Worm (Caenorhabditis elegans): ENCODE results near the gene C07B5.3.

Gene C07B5.3

DNA sequence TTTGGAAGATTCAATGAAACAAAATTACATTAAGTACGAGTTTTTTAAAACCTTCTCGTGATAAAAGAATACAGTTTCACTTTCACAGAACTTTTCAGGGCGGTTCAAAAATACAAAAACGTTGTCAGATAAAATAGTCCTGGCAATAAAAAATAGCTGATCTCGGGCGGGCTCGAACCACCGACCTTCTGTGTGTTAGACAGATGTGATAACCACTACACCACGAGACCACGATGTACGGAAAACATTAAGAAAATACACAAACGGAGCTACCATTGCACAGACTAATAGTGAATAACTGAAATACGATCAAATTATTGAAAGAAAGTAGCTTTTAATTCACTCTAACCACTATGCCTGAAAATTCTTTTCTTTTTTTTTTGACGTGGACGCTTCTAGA is 37.9 kb upstream of the C07B5.3 start:
- TF ChIP-seq aly-2 (tag; optimal IDR thresholded peaks at IDR 0.05) (no peak), dmd-9 (GFP tag; IDR thresholded peaks at IDR 0.05) (0 out of 2 replicates have a peak, but pooled peaks have one; percentile 49), F26F4.8 (GFP tag; conservative IDR thresholded peaks at IDR 0.05) (0 out of 2 replicates have a peak, but pooled peaks have one; percentile 31), nhr-237 (tag; optimal IDR thresholded peaks at IDR 0.05) (no peak), ama-1 (optimal IDR thresholded peaks at IDR 0.05) (peak; percentile 52), vab-7 (GFP tag; IDR thresholded peaks at IDR 0.05) (peak; percentile 80), T20F7.1 (GFP tag; optimal IDR thresholded peaks at IDR 0.05) (no peak), hif-1 (tag; optimal IDR thresholded peaks at IDR 0.05) (peak in 1 of 2 experiments; percentile 38), zfp-2 (tag; optimal IDR thresholded peaks at IDR 0.05) (no peak), mes-2 (tag; optimal IDR thresholded peaks at IDR 0.05; ENCODE audit: poor library complexity, severe bottlenecking) (peak; percentile 78), ZK546.5 (tag; optimal IDR thresholded peaks at IDR 0.05) (no peak), nhr-102 (tag; optimal IDR thresholded peaks at IDR 0.05) (peak; percentile 11), ctbp-1 (GFP tag; IDR thresholded peaks at IDR 0.05) (peak; percentile 38; the same call in 1 of the 2 replicates), hlh-11 (tag; optimal IDR thresholded peaks at IDR 0.05) (peak; percentile 39), lin-13 (GFP tag; optimal IDR thresholded peaks at IDR 0.05) (no peak), attf-4 (tag; optimal IDR thresholded peaks at IDR 0.05) (no peak), lsy-2 (tag; optimal IDR thresholded peaks at IDR 0.05) (peak in 1 of 2 experiments; percentile 34), zip-11 (GFP tag; IDR thresholded peaks at IDR 0.05) (no peak), php-3 (GFP tag; IDR thresholded peaks at IDR 0.05) (0 out of 2 replicates have a peak, but pooled peaks have one; percentile 27), egl-27 (tag; optimal IDR thresholded peaks at IDR 0.05) (no peak), nhr-42 (GFP tag; IDR thresholded peaks at IDR 0.05) (peak; percentile 63; the same call in 1 of the 2 replicates), lin-15B (tag; optimal IDR thresholded peaks at IDR 0.05) (no peak), D1046.2 (GFP tag; IDR thresholded peaks at IDR 0.05) (0 out of 2 replicates have a peak, but pooled peaks have one; percentile 53), ZK337.2 (GFP tag; IDR thresholded peaks at IDR 0.05) (no peak), jun-1 (tag; optimal IDR thresholded peaks at IDR 0.05) (no peak), mdl-1 (tag; optimal IDR thresholded peaks at IDR 0.05) (no peak), lin-38 (GFP tag; IDR thresholded peaks at IDR 0.05) (peak; percentile 64), unc-130 (GFP tag; optimal IDR thresholded peaks at IDR 0.05) (no peak), snpc-4 (tag; optimal IDR thresholded peaks at IDR 0.05) (no peak), Y75B8A.6 (GFP tag; IDR thresholded peaks at IDR 0.05) (0 out of 2 replicates have a peak, but pooled peaks have one; percentile 13), nhr-10 (tag; optimal IDR thresholded peaks at IDR 0.05) (no peak), unc-39 (tag; optimal IDR thresholded peaks at IDR 0.05) (no peak), pha-4 (GFP tag; IDR thresholded peaks at IDR 0.05) (peak; percentile 68; the same call in 1 of the 2 replicates), pha-4 (tag; optimal IDR thresholded peaks at IDR 0.05) (no peak), fos-1 (tag; optimal IDR thresholded peaks at IDR 0.05) (no peak), set-16 (GFP tag; IDR thresholded peaks at IDR 0.05) (no peak), ztf-11 (tag; optimal IDR thresholded peaks at IDR 0.05) (no peak), F10B5.3 (tag; optimal IDR thresholded peaks at IDR 0.05) (no peak), nhr-111 (GFP tag; optimal IDR thresholded peaks at IDR 0.05) (no peak), sdz-12 (GFP tag; optimal IDR thresholded peaks at IDR 0.05) (no peak), spr-3 (GFP tag; optimal IDR thresholded peaks at IDR 0.05) (no peak), rbr-2 (tag; optimal IDR thresholded peaks at IDR 0.05) (peak; percentile 37), mdt-29 (GFP tag; IDR thresholded peaks at IDR 0.05) (peak; percentile 78; the same call in 1 of the 2 replicates), ztf-7 (tag; optimal IDR thresholded peaks at IDR 0.05) (no peak), Y105C5A.15 (GFP tag; IDR thresholded peaks at IDR 0.05) (0 out of 2 replicates have a peak, but pooled peaks have one; percentile 72), zfp-3 (GFP tag; conservative IDR thresholded peaks at IDR 0.05) (peak; percentile 71), spr-1 (tag; optimal IDR thresholded peaks at IDR 0.05) (no peak), nhr-28 (tag; optimal IDR thresholded peaks at IDR 0.05) (no peak), dve-1 (tag; optimal IDR thresholded peaks at IDR 0.05; ENCODE audit: insufficient read depth) (peak; percentile 69), lim-7 (GFP tag; IDR thresholded peaks at IDR 0.05) (peak; percentile 88), nhr-77 (tag; optimal IDR thresholded peaks at IDR 0.05) (no peak), mep-1 (tag; optimal IDR thresholded peaks at IDR 0.05) (peak; percentile 64)
